Fruit fly (Drosophila melanogaster) whole organism, adult: ENCODE results near the gene CG31076.

Experiments used
- CG11617 ChIP-seq: fragments of 200-800 bp; sonication (Bioruptor generic); optimal IDR thresholded peaks from 2 replicates; lab custom pipeline; 2017; ENCODE audit warnings: mild to moderate bottlenecking, missing biosample characterization, missing genetic modification reagents, missing genetic modification characterization
- CG12768 ChIP-seq: fragments of 200-800 bp; sonication (Bioruptor generic); optimal IDR thresholded peaks from 2 replicates; lab custom pipeline; 2017; ENCODE audit warnings: missing biosample characterization, missing genetic modification characterization, mild to moderate bottlenecking, moderate library complexity, missing genetic modification reagents
- CG14711 ChIP-seq: fragments of 200-800 bp; sonication (Bioruptor generic); optimal IDR thresholded peaks from 2 replicates; lab custom pipeline; 2018; ENCODE audit warnings: missing biosample characterization, mild to moderate bottlenecking, missing genetic modification characterization, moderate library complexity
- CG1620 ChIP-seq: fragments of 200-800 bp; sonication (Bioruptor generic); optimal IDR thresholded peaks from 2 replicates; lab custom pipeline; 2016; ENCODE audit warnings: missing biosample characterization, missing genetic modification characterization
- CG33017 ChIP-seq: fragments of 200-800 bp; sonication (Bioruptor generic); optimal IDR thresholded peaks from 2 replicates; lab custom pipeline; 2018; ENCODE audit warnings: missing biosample characterization, mild to moderate bottlenecking, missing genetic modification characterization, moderate library complexity
- CG5204 ChIP-seq: fragments of 200-800 bp; sonication (Bioruptor generic); optimal IDR thresholded peaks from 2 replicates; lab custom pipeline; 2016; ENCODE audit warnings: missing biosample characterization, missing genetic modification characterization
- CG7045 ChIP-seq: fragments of 200-800 bp; sonication (Bioruptor generic); optimal IDR thresholded peaks from 2 replicates; lab custom pipeline; 2017; ENCODE audit warnings: missing biosample characterization, mild to moderate bottlenecking, missing genetic modification characterization
- CG7101 ChIP-seq: fragments of 200-800 bp; sonication (Bioruptor generic); optimal IDR thresholded peaks from 2 replicates; lab custom pipeline; 2018; ENCODE audit warnings: missing biosample characterization, mild to moderate bottlenecking, missing genetic modification characterization, moderate library complexity
- Clk ChIP-seq: fragments of 200-800 bp; sonication (Bioruptor generic); optimal IDR thresholded peaks from 2 replicates; lab custom pipeline; 2017; ENCODE audit warnings: missing biosample characterization, missing genetic modification characterization
- Crg-1 ChIP-seq: fragments of 200-800 bp; sonication (Bioruptor generic); optimal IDR thresholded peaks from 2 replicates; lab custom pipeline; 2016; ENCODE audit warnings: missing biosample characterization, missing genetic modification characterization
- Hr96 ChIP-seq: fragments of 200-800 bp; sonication (Bioruptor generic); optimal IDR thresholded peaks from 2 replicates; lab custom pipeline; 2016; ENCODE audit warnings: missing biosample characterization, missing genetic modification characterization
- Mnt ChIP-seq: fragments of 200-800 bp; sonication (Bioruptor generic); optimal IDR thresholded peaks from 2 replicates; lab custom pipeline; 2016; ENCODE audit warnings: missing biosample characterization, mild to moderate bottlenecking, missing genetic modification characterization
- bab1 ChIP-seq: fragments of 200-800 bp; sonication (Bioruptor generic); optimal IDR thresholded peaks from 3 replicates; lab custom pipeline; 2019; ENCODE audit warnings: missing biosample characterization, mild to moderate bottlenecking, missing genetic modification characterization, moderate library complexity
- cic ChIP-seq: fragments of 200-800 bp; sonication (Bioruptor generic); optimal IDR thresholded peaks from 2 replicates; lab custom pipeline; 2017; ENCODE audit warnings: missing biosample characterization, mild to moderate bottlenecking, missing genetic modification characterization, moderate library complexity
- cnc ChIP-seq, 2 experiments: fragments of >200 bp; optimal IDR thresholded peaks; 2 replicates each; lab custom pipeline; 2017
- kay ChIP-seq: fragments of 200-800 bp; sonication (Bioruptor generic); peaks from one replicate; lab custom pipeline; 2016; ENCODE audit warnings: missing biosample characterization, missing genetic modification characterization, borderline replicate concordance
- ovo ChIP-seq: fragments of 200-800 bp; sonication (Bioruptor generic); optimal IDR thresholded peaks from 2 replicates; lab custom pipeline; 2016; ENCODE audit warnings: missing biosample characterization, missing genetic modification characterization
- pad ChIP-seq: fragments of 200-800 bp; sonication (Bioruptor generic); optimal IDR thresholded peaks from 3 replicates; lab custom pipeline; 2017; ENCODE audit warnings: missing biosample characterization, missing genetic modification characterization, mild to moderate bottlenecking, moderate library complexity, missing genetic modification reagents
- tj ChIP-seq: fragments of 200-800 bp; sonication (Bioruptor generic); optimal IDR thresholded peaks from 3 replicates; lab custom pipeline; 2017; ENCODE audit warnings: missing biosample characterization, mild to moderate bottlenecking, missing genetic modification characterization, moderate library complexity
- toe ChIP-seq: fragments of 200-800 bp; sonication (Bioruptor generic); optimal IDR thresholded peaks from 2 replicates; lab custom pipeline; 2016; ENCODE audit warnings: missing biosample characterization, missing genetic modification characterization

The CG31076 gene

dm6 chr3R:26956376-26957062 lies 33.1 kb downstream of the CG31076 start:
- TF ChIP-seq cic: no peak
- TF ChIP-seq Clk (GFP tag; lab: Kevin White, UChicago): no peak
- no peak for TF ChIP-seq CG5204
- no peak for TF ChIP-seq CG11617 (GFP tag; lab: Kevin White, UChicago)
- no peak for TF ChIP-seq CG1620 (GFP tag; lab: Kevin White, UChicago)
- no peak for TF ChIP-seq Hr96 (GFP tag; lab: Kevin White, UChicago)
- no peak for TF ChIP-seq Crg-1
- no peak for TF ChIP-seq bab1 (GFP tag; lab: Kevin White, UChicago)
- TF ChIP-seq CG7101 (tag; lab: Kevin White, UChicago): no peak
- no peak for TF ChIP-seq kay (GFP tag; lab: Kevin White, UChicago)
- no peak for TF ChIP-seq toe (GFP tag; lab: Kevin White, UChicago)
- no peak for TF ChIP-seq CG12768 (GFP tag; lab: Kevin White, UChicago)
- no peak for TF ChIP-seq CG33017 (tag; lab: Kevin White, UChicago)

- TF ChIP-seq pad (GFP tag; lab: Kevin White, UChicago) (no peak), tj (GFP tag; lab: Kevin White, UChicago) (no peak)
Observed at dm6 chr3R:26955527-26955926, 34.1 kb downstream of the CG31076 start.

dm6 chr3R:26954020-26954672 lies 35.5 kb downstream of the CG31076 start:
- no peak for TF ChIP-seq CG33017 (tag; lab: Kevin White, UChicago)
- TF ChIP-seq Clk (GFP tag; lab: Kevin White, UChicago): no peak
- peak; percentile 35 for TF ChIP-seq CG7101 (tag; lab: Kevin White, UChicago)
- TF ChIP-seq tj (GFP tag; lab: Kevin White, UChicago): peak; percentile 33
- TF ChIP-seq Crg-1: no peak
- TF ChIP-seq Hr96 (GFP tag; lab: Kevin White, UChicago): no peak
- TF ChIP-seq CG1620 (GFP tag; lab: Kevin White, UChicago): no peak
- TF ChIP-seq CG14711: peak; percentile 72
- TF ChIP-seq cnc (optimal IDR thresholded peaks at IDR 0.05; lab: Kevin White, UChicago): no peak
- no peak for TF ChIP-seq toe (GFP tag; lab: Kevin White, UChicago)
- TF ChIP-seq ovo: no peak
- no peak for TF ChIP-seq kay (GFP tag; lab: Kevin White, UChicago)
- TF ChIP-seq cic: no peak
- TF ChIP-seq bab1 (GFP tag; lab: Kevin White, UChicago): no peak
- TF ChIP-seq CG5204: no peak
- no peak for TF ChIP-seq Mnt
- TF ChIP-seq CG12768 (GFP tag; lab: Kevin White, UChicago): no peak
- TF ChIP-seq CG7045 (GFP tag; lab: Kevin White, UChicago): no peak
- TF ChIP-seq CG11617 (GFP tag; lab: Kevin White, UChicago): no peak
- peak; percentile 4 for TF ChIP-seq pad (GFP tag; lab: Kevin White, UChicago)

- TF ChIP-seq Mnt (peak; percentile 35), CG12768 (GFP tag; lab: Kevin White, UChicago) (no peak), CG7045 (GFP tag; lab: Kevin White, UChicago) (peak; percentile 35), CG14711 (peak; percentile 85), Clk (GFP tag; lab: Kevin White, UChicago) (peak; percentile 35), CG1620 (GFP tag; lab: Kevin White, UChicago) (peak; percentile 92), pad (GFP tag; lab: Kevin White, UChicago) (peak; percentile 73), CG33017 (tag; lab: Kevin White, UChicago) (peak; percentile 40), cic (no peak), toe (GFP tag; lab: Kevin White, UChicago) (peak; percentile 45), bab1 (GFP tag; lab: Kevin White, UChicago) (peak; percentile 99), CG11617 (GFP tag; lab: Kevin White, UChicago) (peak; percentile 51), CG5204 (peak; percentile 48), cnc (optimal IDR thresholded peaks at IDR 0.05; lab: Kevin White, UChicago) (no peak), CG7101 (tag; lab: Kevin White, UChicago) (peak; percentile 82), kay (GFP tag; lab: Kevin White, UChicago) (no peak), ovo (no peak), Crg-1 (peak; percentile 91), tj (GFP tag; lab: Kevin White, UChicago) (peak; percentile 70), Hr96 (GFP tag; lab: Kevin White, UChicago) (peak; percentile 80)
Observed at dm6 chr3R:26953478-26953874, 36.2 kb downstream of the CG31076 start.

dm6 chr3R:26952857-26953477 lies 36.7 kb downstream of the CG31076 start:
- TF ChIP-seq Crg-1 (no peak), pad (GFP tag; lab: Kevin White, UChicago) (no peak)
